Worm (Caenorhabditis elegans) whole organism, L3 larva: ENCODE results near the gene AH6.3.

ENCODE experiments used
- ZK546.5 ChIP-seq: sonication (generic microtip); optimal IDR thresholded peaks from 2 replicates; lab custom pipeline; 2017; ENCODE audit warnings: missing biosample characterization, missing genetic modification characterization
- aly-2 ChIP-seq: fragments of 150-350 bp; optimal IDR thresholded peaks from 2 replicates; lab custom pipeline; 2014; ENCODE audit warnings: missing biosample characterization, missing genetic modification characterization
- ceh-16 ChIP-seq: sonication (generic microtip); optimal IDR thresholded peaks from 2 replicates; lab custom pipeline; 2017; ENCODE audit warnings: missing biosample characterization, missing genetic modification characterization
- ceh-28 ChIP-seq: fragments of 150-350 bp; optimal IDR thresholded peaks from 2 replicates; lab custom pipeline; 2014; ENCODE audit warnings: missing biosample characterization, missing genetic modification reagents, missing genetic modification characterization
- ceh-82 ChIP-seq: fragments of 150-350 bp; optimal IDR thresholded peaks from 2 replicates; lab custom pipeline; 2014; ENCODE audit warnings: missing biosample characterization, missing genetic modification characterization
- ceh-9 ChIP-seq: sonication (generic microtip); optimal IDR thresholded peaks from 2 replicates; lab custom pipeline; 2018; ENCODE audit warnings: missing biosample characterization, missing genetic modification characterization
- daf-12 ChIP-seq: fragments of 150-350 bp; optimal IDR thresholded peaks from 2 replicates; lab custom pipeline; 2014; ENCODE audit warnings: missing biosample characterization, missing genetic modification reagents, missing genetic modification characterization
- egl-27 ChIP-seq: sonication (generic microtip); optimal IDR thresholded peaks from 4 replicates; lab custom pipeline; 2017; ENCODE audit warnings: missing biosample characterization, missing genetic modification reagents, missing genetic modification characterization
- elt-2 ChIP-seq: sonication (generic microtip); optimal IDR thresholded peaks from 2 replicates; lab custom pipeline; 2016; ENCODE audit warnings: missing genetic modification reagents, mild to moderate bottlenecking, missing genetic modification characterization, missing compliant biosample characterization
- elt-3 ChIP-seq, 3 experiments: fragments of 150-350 bp in 1 of 3; sonication (generic microtip) in 2 of 3; optimal IDR thresholded peaks; 2 replicates in 2 of 3; 4 replicates in 1 of 3; lab custom pipeline; 2014 to 2017; ENCODE audit warnings: missing biosample characterization in 3 of 3, missing genetic modification characterization in 3 of 3
- eor-1 ChIP-seq, 2 experiments: fragments of 150-350 bp; optimal IDR thresholded peaks; 2 replicates each; lab custom pipeline; 2014 to 2018; ENCODE audit warnings: missing biosample characterization in 2 of 2, missing genetic modification characterization in 2 of 2
- fkh-10 ChIP-seq: sonication (generic microtip); optimal IDR thresholded peaks from 2 replicates; lab custom pipeline; 2017; ENCODE audit warnings: missing biosample characterization, missing genetic modification reagents, missing genetic modification characterization
- fkh-2 ChIP-seq: fragments of 150-350 bp; optimal IDR thresholded peaks from 2 replicates; lab custom pipeline; 2014; ENCODE audit warnings: missing biosample characterization, missing genetic modification reagents, missing genetic modification characterization
- fos-1 ChIP-seq: fragments of 150-350 bp; optimal IDR thresholded peaks from 2 replicates; lab custom pipeline; 2014; ENCODE audit warnings: missing biosample characterization, missing genetic modification characterization
- hmg-11 ChIP-seq: sonication (generic microtip); optimal IDR thresholded peaks from 2 replicates; lab custom pipeline; 2016; ENCODE audit warnings: missing genetic modification characterization, missing compliant biosample characterization
- jun-1 ChIP-seq: fragments of 150-350 bp; optimal IDR thresholded peaks from 2 replicates; lab custom pipeline; 2014; ENCODE audit warnings: missing biosample characterization, missing genetic modification reagents, missing genetic modification characterization
- lin-39 ChIP-seq: fragments of 150-350 bp; optimal IDR thresholded peaks from 2 replicates; lab custom pipeline; 2018; ENCODE audit warnings: missing biosample characterization, missing genetic modification reagents, missing genetic modification characterization
- mml-1 ChIP-seq: fragments of 150-350 bp; sonication (generic microtip); optimal IDR thresholded peaks from 3 replicates; lab custom pipeline; 2014; ENCODE audit warnings: missing biosample characterization, missing genetic modification characterization
- nhr-11 ChIP-seq: fragments of 150-350 bp; optimal IDR thresholded peaks from 2 replicates; lab custom pipeline; 2014; ENCODE audit warnings: missing biosample characterization, missing genetic modification characterization
- nhr-237 ChIP-seq: fragments of 150-350 bp; optimal IDR thresholded peaks from 2 replicates; lab custom pipeline; 2014; ENCODE audit warnings: missing biosample characterization, missing genetic modification characterization
- nhr-25 ChIP-seq: sonication (generic microtip); optimal IDR thresholded peaks from 2 replicates; lab custom pipeline; 2017; ENCODE audit warnings: missing biosample characterization, missing genetic modification characterization
- nhr-28 ChIP-seq: fragments of 150-350 bp; optimal IDR thresholded peaks from 2 replicates; lab custom pipeline; 2014; ENCODE audit warnings: missing biosample characterization, missing genetic modification characterization
- nhr-43 ChIP-seq: sonication (generic microtip); optimal IDR thresholded peaks from 2 replicates; lab custom pipeline; 2016; ENCODE audit warnings: mild to moderate bottlenecking, missing genetic modification characterization, missing compliant biosample characterization; ENCODE audit not compliant: poor library complexity, severe bottlenecking
- nhr-67 ChIP-seq: fragments of 150-350 bp; optimal IDR thresholded peaks from 2 replicates; lab custom pipeline; 2014; ENCODE audit warnings: missing biosample characterization, missing genetic modification characterization
- nhr-77 ChIP-seq: fragments of 150-350 bp; optimal IDR thresholded peaks from 2 replicates; lab custom pipeline; 2014; ENCODE audit warnings: missing biosample characterization, missing genetic modification characterization
- pha-4 ChIP-seq: fragments of 150-350 bp; optimal IDR thresholded peaks from 2 replicates; lab custom pipeline; 2014; ENCODE audit warnings: missing biosample characterization, missing genetic modification reagents, missing genetic modification characterization
- pqm-1 ChIP-seq: fragments of 150-350 bp; optimal IDR thresholded peaks from 2 replicates; lab custom pipeline; 2017; ENCODE audit warnings: missing biosample characterization, missing genetic modification characterization, inconsistent platforms
- snpc-4 ChIP-seq: fragments of 150-350 bp; optimal IDR thresholded peaks from 2 replicates; lab custom pipeline; 2014; ENCODE audit warnings: missing biosample characterization, missing genetic modification characterization
- unc-39 ChIP-seq: sonication (generic microtip); optimal IDR thresholded peaks from 4 replicates; lab custom pipeline; 2017; ENCODE audit warnings: missing biosample characterization, missing genetic modification characterization
- unc-62 ChIP-seq: fragments of 150-350 bp; sonication (generic microtip); optimal IDR thresholded peaks from 4 replicates; lab custom pipeline; 2014; ENCODE audit warnings: missing biosample characterization, missing genetic modification reagents, missing genetic modification characterization
- zag-1 ChIP-seq: fragments of 150-350 bp; optimal IDR thresholded peaks from 2 replicates; lab custom pipeline; 2014; ENCODE audit warnings: missing biosample characterization, missing genetic modification characterization
- ztf-11 ChIP-seq: fragments of 150-350 bp; optimal IDR thresholded peaks from 2 replicates; lab custom pipeline; 2014; ENCODE audit warnings: missing biosample characterization, missing genetic modification characterization
- ztf-4 ChIP-seq: fragments of 150-350 bp; optimal IDR thresholded peaks from 2 replicates; lab custom pipeline; 2014; ENCODE audit warnings: missing biosample characterization, missing genetic modification characterization

Gene AH6.3

ce11 chrII:9487337-9487950, 31.4 kb upstream of the AH6.3 start, which contains the start of gene T19H5.4 (continued):
- TF ChIP-seq nhr-43 (tag; lab: Kevin White, UChicago) (peak; percentile 59), nhr-28 (tag; lab: Kevin White, UChicago) (no peak), elt-3 (tag; optimal IDR thresholded peaks at IDR 0.05; lab: Kevin White, UChicago) (peak in 1 of 3 experiments; percentile 39), jun-1 (peak; percentile 31), zag-1 (tag; lab: Kevin White, UChicago) (no peak), elt-2 (tag; lab: Kevin White, UChicago) (peak; percentile 82), unc-39 (tag; lab: Kevin White, UChicago) (no peak), hmg-11 (tag; lab: Kevin White, UChicago) (no peak), nhr-11 (tag; lab: Kevin White, UChicago) (no peak), eor-1 (tag; optimal IDR thresholded peaks at IDR 0.05; lab: Kevin White, UChicago) (no peak), nhr-25 (peak; percentile 11), ceh-82 (no peak), nhr-77 (tag; lab: Kevin White, UChicago) (no peak), ZK546.5 (tag; lab: Kevin White, UChicago) (no peak), aly-2 (tag; lab: Kevin White, UChicago) (no peak), fos-1 (tag; lab: Kevin White, UChicago) (no peak), nhr-237 (no peak), ztf-4 (no peak), pha-4 (peak; percentile 64), daf-12 (no peak), ceh-16 (tag; lab: Kevin White, UChicago) (no peak)

DNA sequence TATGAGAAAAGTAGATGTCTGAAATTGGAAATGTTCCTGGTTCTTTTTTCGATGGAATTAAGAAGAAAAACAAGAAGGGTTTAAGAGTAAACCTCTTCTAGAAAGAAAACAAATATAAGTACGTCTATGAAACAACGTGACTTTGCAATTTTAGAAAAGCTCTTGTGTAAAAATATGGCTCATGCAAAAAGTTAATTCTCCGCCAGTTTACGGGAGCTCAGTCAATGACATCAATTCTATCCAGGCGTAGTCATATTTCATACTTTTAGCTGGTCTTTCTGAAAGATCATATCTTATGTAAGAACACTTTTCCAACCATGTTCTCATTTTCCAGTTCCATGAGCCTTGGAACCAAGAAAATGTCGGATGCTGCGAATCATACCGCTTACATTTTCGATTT, 28.9 kb upstream of the AH6.3 start:
- no peak for TF ChIP-seq nhr-43 (tag; lab: Kevin White, UChicago)
- TF ChIP-seq ztf-11 (tag; lab: Kevin White, UChicago) = no peak
- TF ChIP-seq nhr-67 (tag; lab: Kevin White, UChicago) = no peak
- TF ChIP-seq unc-62 (GFP tag; lab: Kevin White, UChicago) = no peak
- TF ChIP-seq ceh-28 = no peak
- no peak for TF ChIP-seq ztf-4
- no peak for TF ChIP-seq snpc-4 (tag; lab: Kevin White, UChicago)
- TF ChIP-seq egl-27 (tag; lab: Kevin White, UChicago) = no peak
- no peak for TF ChIP-seq nhr-25
- no peak for TF ChIP-seq eor-1 (tag; optimal IDR thresholded peaks at IDR 0.05; lab: Kevin White, UChicago)
- no peak for TF ChIP-seq zag-1 (tag; lab: Kevin White, UChicago)
- TF ChIP-seq fkh-2 (tag; lab: Kevin White, UChicago) = no peak
- no peak for TF ChIP-seq mml-1 (tag; lab: Kevin White, UChicago)
- TF ChIP-seq hmg-11 (tag; lab: Kevin White, UChicago) = no peak
- TF ChIP-seq aly-2 (tag; lab: Kevin White, UChicago) = no peak
- TF ChIP-seq ceh-9 (tag; lab: Kevin White, UChicago) = no peak
- TF ChIP-seq jun-1 = no peak

DNA sequence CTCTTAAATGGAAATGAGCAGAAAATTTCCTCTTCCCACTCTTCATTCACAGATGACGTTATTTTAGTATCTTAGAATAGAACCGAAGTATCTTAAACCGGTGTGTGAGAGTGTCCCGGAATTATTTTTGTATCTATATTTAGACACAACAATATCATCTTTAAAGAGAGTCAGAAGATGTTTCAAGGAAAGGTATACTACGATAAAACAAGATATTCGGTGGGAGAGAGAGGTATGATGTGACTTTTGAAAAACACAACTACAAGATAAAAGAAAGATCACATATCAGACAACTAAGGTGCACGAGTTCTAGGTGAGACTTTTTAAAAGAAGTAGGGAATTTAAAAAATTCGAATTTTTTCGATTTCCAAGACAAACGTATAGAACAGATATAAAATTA, 28.3 kb upstream of the AH6.3 start:
- TF ChIP-seq nhr-43 (tag; lab: Kevin White, UChicago) = peak; percentile 33
- TF ChIP-seq unc-62 (GFP tag; lab: Kevin White, UChicago) = no peak
- TF ChIP-seq pqm-1 (tag; lab: Kevin White, UChicago) = no peak

- TF ChIP-seq lin-39 (tag; lab: Kevin White, UChicago) = peak; percentile 8
- peak; percentile 19 for TF ChIP-seq hmg-11 (tag; lab: Kevin White, UChicago)
- TF ChIP-seq pha-4 = peak; percentile 40
- TF ChIP-seq pqm-1 (tag; lab: Kevin White, UChicago) = no peak
- TF ChIP-seq fkh-10 (GFP tag; lab: Kevin White, UChicago) = no peak
- TF ChIP-seq ceh-9 (tag; lab: Kevin White, UChicago) = no peak
These were observed 27.8 kb upstream of the AH6.3 start for ce11 chrII:9491045-9491444.
